Worm (Caenorhabditis elegans) whole organism, young adult: ENCODE results near the gene Y71H2AM.14.

ENCODE experiments used
- B0261.1 ChIP-seq: sonication (generic microtip); optimal IDR thresholded peaks from 2 replicates; lab custom pipeline; 2016; ENCODE audit warnings: mild to moderate bottlenecking, missing genetic modification characterization, moderate library complexity, missing compliant biosample characterization
- C06A6.2 ChIP-seq: fragments of 200-800 bp; sonication (Bioruptor generic); conservative IDR thresholded peaks from 2 replicates; pipeline ENCODE4 v1.3.6; 2022; ENCODE audit warnings: missing genetic modification characterization, missing compliant biosample characterization
- C17E4.6 ChIP-seq: fragments of 200-800 bp; sonication (Bioruptor generic); IDR thresholded peaks from 2 replicates; pipeline ENCODE4 v1.3.6; 2022; ENCODE audit warnings: missing genetic modification reagents, missing genetic modification characterization, missing compliant biosample characterization
- F39B2.1 ChIP-seq: fragments of 200-800 bp; sonication (Bioruptor generic); IDR thresholded peaks from 2 replicates; pipeline ENCODE4 v1.3.6; 2022; ENCODE audit warnings: missing genetic modification reagents, missing genetic modification characterization, missing compliant biosample characterization
- F52B5.7 ChIP-seq: sonication (generic microtip); optimal IDR thresholded peaks from 2 replicates; lab custom pipeline; 2016; ENCODE audit warnings: mild to moderate bottlenecking, missing genetic modification characterization, missing compliant biosample characterization
- F57A8.1 ChIP-seq: fragments of 200-800 bp; sonication (Bioruptor generic); optimal IDR thresholded peaks from 2 replicates; lab custom pipeline; 2018; ENCODE audit warnings: mild to moderate bottlenecking, missing genetic modification characterization, moderate library complexity, missing compliant biosample characterization
- F57C9.4 ChIP-seq: sonication (generic microtip); optimal IDR thresholded peaks from 2 replicates; lab custom pipeline; 2017; ENCODE audit warnings: mild to moderate bottlenecking, missing genetic modification characterization, missing compliant biosample characterization
- K12H6.12 ChIP-seq: fragments of 200-800 bp; sonication (Bioruptor generic); optimal IDR thresholded peaks from 2 replicates; lab custom pipeline; 2018; ENCODE audit warnings: mild to moderate bottlenecking, missing genetic modification characterization, missing compliant biosample characterization
- T07F8.4 ChIP-seq: sonication (generic microtip); optimal IDR thresholded peaks from 2 replicates; lab custom pipeline; 2016; ENCODE audit warnings: mild to moderate bottlenecking, missing genetic modification characterization, moderate library complexity, missing compliant biosample characterization
- Y53F4B.3 ChIP-seq: fragments of 200-800 bp; sonication (Bioruptor generic); IDR thresholded peaks from 2 replicates; pipeline ENCODE4 v1.3.6; 2022; ENCODE audit warnings: missing genetic modification reagents, missing genetic modification characterization, missing compliant biosample characterization
- Y79H2A.3 ChIP-seq: fragments of 200-800 bp; sonication (Bioruptor generic); conservative IDR thresholded peaks from 2 replicates; pipeline ENCODE4 v1.3.6; 2022; ENCODE audit warnings: missing genetic modification reagents, missing genetic modification characterization, missing compliant biosample characterization
- ama-1 ChIP-seq, 3 experiments: fragments of 150-350 bp in 1 of 3; sonication (generic microtip) in 2 of 3; optimal IDR thresholded peaks; 2 replicates each; lab custom pipeline; 2014 to 2018; ENCODE audit warnings: missing biosample characterization in 2 of 3, missing genetic modification characterization in 2 of 3, missing genetic modification reagents in 2 of 3
- aptf-2 ChIP-seq: fragments of 200-800 bp; sonication (Bioruptor generic); conservative IDR thresholded peaks from 2 replicates; pipeline ENCODE4 v1.3.6; 2022; ENCODE audit warnings: missing genetic modification reagents, missing genetic modification characterization, missing compliant biosample characterization
- athp-1 ChIP-seq: sonication (generic microtip); optimal IDR thresholded peaks from 2 replicates; lab custom pipeline; 2017; ENCODE audit warnings: mild to moderate bottlenecking, missing genetic modification characterization, missing compliant biosample characterization
- attf-5 ChIP-seq: fragments of 200-800 bp; sonication (Bioruptor generic); optimal IDR thresholded peaks from 2 replicates; lab custom pipeline; 2018; ENCODE audit warnings: mild to moderate bottlenecking, missing genetic modification characterization, missing compliant biosample characterization
- bed-1 ChIP-seq: fragments of 200-800 bp; sonication (Bioruptor generic); IDR thresholded peaks from 2 replicates; pipeline ENCODE4 v1.3.6; 2022; ENCODE audit warnings: missing genetic modification reagents, missing genetic modification characterization, missing compliant biosample characterization
- cebp-1 ChIP-seq, 2 experiments: fragments of 200-800 bp in 1 of 2; sonication (Bioruptor generic) in 1 of 2; sonication (generic microtip) in 1 of 2; IDR thresholded peaks in 1 of 2; optimal IDR thresholded peaks in 1 of 2; 2 replicates each; pipeline versions ENCODE4 v1.3.6 to Lab custom; 2017 to 2022; ENCODE audit warnings: missing compliant biosample characterization in 2 of 2, missing genetic modification characterization in 2 of 2, mild to moderate bottlenecking in 1 of 2, missing genetic modification reagents in 1 of 2, moderate library complexity in 1 of 2
- cebp-2 ChIP-seq: fragments of 200-800 bp; sonication (Bioruptor generic); IDR thresholded peaks from 2 replicates; pipeline ENCODE4 v1.3.6; 2022; ENCODE audit warnings: missing genetic modification characterization, missing compliant biosample characterization
- ceh-27 ChIP-seq: fragments of 200-800 bp; sonication (Bioruptor generic); optimal IDR thresholded peaks from 2 replicates; lab custom pipeline; 2018; ENCODE audit warnings: mild to moderate bottlenecking, missing genetic modification characterization, moderate library complexity, missing compliant biosample characterization
- ceh-79 ChIP-seq: sonication (generic microtip); optimal IDR thresholded peaks from 2 replicates; lab custom pipeline; 2017; ENCODE audit warnings: mild to moderate bottlenecking, missing genetic modification characterization, missing compliant biosample characterization
- dox-1 ChIP-seq: fragments of 200-800 bp; sonication (Bioruptor generic); IDR thresholded peaks from 2 replicates; pipeline ENCODE4 v1.3.6; 2022; ENCODE audit warnings: missing genetic modification reagents, missing genetic modification characterization, missing compliant biosample characterization
- dpl-1 ChIP-seq: fragments of 150-350 bp; optimal IDR thresholded peaks from 2 replicates; lab custom pipeline; 2014; ENCODE audit warnings: missing biosample characterization, missing genetic modification reagents, missing genetic modification characterization
- egl-44 ChIP-seq: fragments of 200-800 bp; sonication (Bioruptor generic); IDR thresholded peaks from 2 replicates; pipeline ENCODE4 v1.3.6; 2022; ENCODE audit warnings: missing genetic modification reagents, missing genetic modification characterization, missing compliant biosample characterization
- egrh-3 ChIP-seq: fragments of 200-800 bp; sonication (Bioruptor generic); IDR thresholded peaks from 2 replicates; pipeline ENCODE4 v1.3.6; 2022; ENCODE audit warnings: missing genetic modification reagents, missing genetic modification characterization, missing compliant biosample characterization
- fkh-3 ChIP-seq: sonication (generic microtip); optimal IDR thresholded peaks from 2 replicates; lab custom pipeline; 2016; ENCODE audit warnings: mild to moderate bottlenecking, missing genetic modification characterization, missing compliant biosample characterization
- hlh-26 ChIP-seq: fragments of 200-800 bp; sonication (Bioruptor generic); conservative IDR thresholded peaks from 2 replicates; pipeline ENCODE4 v1.3.6; 2022; ENCODE audit warnings: missing genetic modification reagents, missing genetic modification characterization, missing compliant biosample characterization
- hmg-20 ChIP-seq: fragments of 200-800 bp; sonication (Bioruptor generic); IDR thresholded peaks from 2 replicates; pipeline ENCODE4 v1.3.6; 2022; ENCODE audit warnings: missing genetic modification reagents, missing genetic modification characterization, missing compliant biosample characterization
- lin-26 ChIP-seq: fragments of 200-800 bp; sonication (Bioruptor generic); IDR thresholded peaks from 2 replicates; pipeline ENCODE4 v1.3.6; 2022; ENCODE audit warnings: missing genetic modification reagents, missing genetic modification characterization, missing compliant biosample characterization
- lin-40 ChIP-seq: sonication (generic microtip); optimal IDR thresholded peaks from 2 replicates; lab custom pipeline; 2016; ENCODE audit warnings: missing genetic modification characterization, mild to moderate bottlenecking, missing compliant biosample characterization, missing genotype, missing genetic modification reagents
- lir-1 ChIP-seq: fragments of 200-800 bp; sonication (Bioruptor generic); conservative IDR thresholded peaks from 2 replicates; pipeline ENCODE4 v1.3.6; 2022; ENCODE audit warnings: missing genetic modification reagents, missing genetic modification characterization, missing compliant biosample characterization
- lsy-27 ChIP-seq: sonication (generic microtip); optimal IDR thresholded peaks from 2 replicates; lab custom pipeline; 2017; ENCODE audit warnings: missing genetic modification characterization, mild to moderate bottlenecking, missing compliant biosample characterization, antibody characterized with exemption, missing genotype, borderline replicate concordance; ENCODE audit not compliant: insufficient read depth
- madf-10 ChIP-seq: sonication (generic microtip); optimal IDR thresholded peaks from 2 replicates; lab custom pipeline; 2016; ENCODE audit warnings: mild to moderate bottlenecking, missing genetic modification characterization, missing compliant biosample characterization
- mxl-1 ChIP-seq: sonication (generic microtip); optimal IDR thresholded peaks from 2 replicates; lab custom pipeline; 2016; ENCODE audit warnings: missing genetic modification characterization, missing compliant biosample characterization
- nfyb-1 ChIP-seq: fragments of 200-800 bp; sonication (Bioruptor generic); IDR thresholded peaks from 2 replicates; pipeline ENCODE4 v1.3.6; 2022; ENCODE audit warnings: missing genetic modification reagents, missing genetic modification characterization, missing compliant biosample characterization
- nhr-120 ChIP-seq: fragments of 200-800 bp; sonication (Bioruptor generic); IDR thresholded peaks from 2 replicates; pipeline ENCODE4 v1.3.6; 2022; ENCODE audit warnings: missing genetic modification characterization, missing compliant biosample characterization
- nhr-179 ChIP-seq: sonication (generic microtip); optimal IDR thresholded peaks from 2 replicates; lab custom pipeline; 2016; ENCODE audit warnings: mild to moderate bottlenecking, missing genetic modification characterization, missing compliant biosample characterization
- nhr-27 ChIP-seq: fragments of 200-800 bp; sonication (Bioruptor generic); optimal IDR thresholded peaks from 2 replicates; lab custom pipeline; 2018; ENCODE audit warnings: mild to moderate bottlenecking, missing genetic modification characterization, moderate library complexity, missing compliant biosample characterization
- nhr-80 ChIP-seq: sonication (generic microtip); optimal IDR thresholded peaks from 2 replicates; lab custom pipeline; 2016; ENCODE audit warnings: missing genetic modification characterization, missing compliant biosample characterization
- rec-8 ChIP-seq, 2 experiments: sonication (generic microtip); optimal IDR thresholded peaks; 2 replicates each; lab custom pipeline; 2016; ENCODE audit warnings: mild to moderate bottlenecking in 2 of 2, missing genetic modification characterization in 2 of 2, missing genetic modification reagents in 2 of 2, missing genotype in 2 of 2, missing biosample characterization in 1 of 2, missing compliant biosample characterization in 1 of 2, moderate library complexity in 1 of 2
- repo-1 ChIP-seq: sonication (generic microtip); optimal IDR thresholded peaks from 2 replicates; lab custom pipeline; 2017; ENCODE audit warnings: mild to moderate bottlenecking, missing genetic modification characterization, missing compliant biosample characterization
- sdz-38 ChIP-seq: sonication (generic microtip); optimal IDR thresholded peaks from 2 replicates; lab custom pipeline; 2016; ENCODE audit warnings: missing genotype, missing genetic modification characterization, missing compliant biosample characterization
- snpc-1.1 ChIP-seq: sonication (generic microtip); optimal IDR thresholded peaks from 2 replicates; lab custom pipeline; 2017; ENCODE audit warnings: missing genetic modification characterization, mild to moderate bottlenecking, missing compliant biosample characterization, antibody characterized with exemption, moderate library complexity, missing genotype, missing genetic modification reagents; ENCODE audit not compliant: insufficient read depth
- tlf-1 ChIP-seq: fragments of 200-800 bp; sonication (Bioruptor generic); optimal IDR thresholded peaks from 2 replicates; lab custom pipeline; 2018; ENCODE audit warnings: mild to moderate bottlenecking, missing genetic modification characterization, missing compliant biosample characterization
- unc-130 ChIP-seq: sonication (generic microtip); optimal IDR thresholded peaks from 2 replicates; lab custom pipeline; 2016; ENCODE audit warnings: missing genetic modification reagents, missing genetic modification characterization, missing compliant biosample characterization
- unc-62 ChIP-seq: fragments of 150-350 bp; optimal IDR thresholded peaks from 2 replicates; lab custom pipeline; 2014; ENCODE audit warnings: missing biosample characterization, missing genetic modification reagents, missing genetic modification characterization
- zfh-2 ChIP-seq: fragments of 200-800 bp; sonication (Bioruptor generic); conservative IDR thresholded peaks from 2 replicates; pipeline ENCODE4 v1.3.6; 2022; ENCODE audit warnings: missing genetic modification reagents, missing genetic modification characterization, missing compliant biosample characterization
- zim-3 ChIP-seq: sonication (generic microtip); optimal IDR thresholded peaks from 2 replicates; lab custom pipeline; 2017; ENCODE audit warnings: mild to moderate bottlenecking, missing genetic modification characterization, moderate library complexity, missing compliant biosample characterization
- ztf-6 ChIP-seq: fragments of 200-800 bp; sonication (Bioruptor generic); IDR thresholded peaks from 2 replicates; pipeline ENCODE4 v1.3.6; 2022; ENCODE audit warnings: missing genetic modification reagents, missing genetic modification characterization, missing compliant biosample characterization

The Y71H2AM.14 gene

ce11 chrIII:2795442-2796023, 49.1 kb upstream of the Y71H2AM.14 start (continued):
- TF ChIP-seq aptf-2 (GFP tag; lab: Robert Waterston, UW) (0 out of 2 replicates have a peak, but pooled peaks have one; percentile 53), bed-1 (GFP tag; lab: Robert Waterston, UW) (no peak), unc-130 (no peak), Y53F4B.3 (GFP tag; lab: Robert Waterston, UW) (no peak), C06A6.2 (GFP tag; lab: Robert Waterston, UW) (no peak), mxl-1 (tag; lab: Kevin White, UChicago) (peak; percentile 13), lin-26 (GFP tag; lab: Robert Waterston, UW) (peak; percentile 67; the same call in 1 of the 2 replicates), athp-1 (no peak), Y79H2A.3 (GFP tag; lab: Robert Waterston, UW) (no peak), F39B2.1 (GFP tag; lab: Robert Waterston, UW) (no peak), K12H6.12 (tag; lab: Kevin White, UChicago) (no peak), cebp-2 (no peak), nhr-120 (GFP tag; lab: Robert Waterston, UW) (no peak), nhr-179 (no peak), zfh-2 (GFP tag; lab: Robert Waterston, UW) (peak; percentile 46; the same call in 1 of the 2 replicates), lsy-27 (tag; lab: Kevin White, UChicago) (no peak), sdz-38 (no peak), hmg-20 (GFP tag; lab: Robert Waterston, UW) (no peak), cebp-1 (GFP tag; IDR thresholded peaks at IDR 0.05; lab: Robert Waterston, UW) (no peak), cebp-1 (tag; optimal IDR thresholded peaks at IDR 0.05; lab: Kevin White, UChicago) (no peak), madf-10 (tag; lab: Kevin White, UChicago) (no peak), attf-5 (GFP tag; lab: Kevin White, UChicago) (no peak), hlh-26 (GFP tag; lab: Robert Waterston, UW) (no peak), egrh-3 (GFP tag; lab: Robert Waterston, UW) (no peak), F52B5.7 (tag; lab: Kevin White, UChicago) (no peak), egl-44 (GFP tag; lab: Robert Waterston, UW) (no peak), C17E4.6 (GFP tag; lab: Robert Waterston, UW) (no peak), dpl-1 (GFP tag; lab: Kevin White, UChicago) (no peak), ceh-79 (tag; lab: Kevin White, UChicago) (no peak), snpc-1.1 (tag; lab: Kevin White, UChicago) (peak; percentile 61), lir-1 (GFP tag; lab: Robert Waterston, UW) (no peak), rec-8 (tag; optimal IDR thresholded peaks at IDR 0.05; lab: Kevin White, UChicago) (no peak), zim-3 (tag; lab: Kevin White, UChicago) (no peak), T07F8.4 (no peak), unc-62 (GFP tag; lab: Kevin White, UChicago) (no peak), fkh-3 (no peak), dox-1 (GFP tag; lab: Robert Waterston, UW) (peak; percentile 70), nhr-80 (tag; lab: Kevin White, UChicago) (no peak), repo-1 (no peak), F57A8.1 (no peak), ama-1 (optimal IDR thresholded peaks at IDR 0.05; lab: Kevin White, UChicago) (no peak), ama-1 (GFP tag; optimal IDR thresholded peaks at IDR 0.05; lab: Kevin White, UChicago) (no peak), ceh-27 (no peak), ztf-6 (no peak), B0261.1 (no peak), tlf-1 (GFP tag; lab: Kevin White, UChicago) (no peak), nhr-27 (no peak), lin-40 (tag; lab: Kevin White, UChicago) (no peak), nfyb-1 (no peak), F57C9.4 (tag; lab: Kevin White, UChicago) (no peak)
